Worm (Caenorhabditis elegans): ENCODE results near the gene F26G1.1.
"Not testable (repeated sequence)": the region's sequence is repeated elsewhere in the genome, so short reads cannot be mapped to it uniquely, and the experiment has no call there.

F26G1.1 gene

DNA sequence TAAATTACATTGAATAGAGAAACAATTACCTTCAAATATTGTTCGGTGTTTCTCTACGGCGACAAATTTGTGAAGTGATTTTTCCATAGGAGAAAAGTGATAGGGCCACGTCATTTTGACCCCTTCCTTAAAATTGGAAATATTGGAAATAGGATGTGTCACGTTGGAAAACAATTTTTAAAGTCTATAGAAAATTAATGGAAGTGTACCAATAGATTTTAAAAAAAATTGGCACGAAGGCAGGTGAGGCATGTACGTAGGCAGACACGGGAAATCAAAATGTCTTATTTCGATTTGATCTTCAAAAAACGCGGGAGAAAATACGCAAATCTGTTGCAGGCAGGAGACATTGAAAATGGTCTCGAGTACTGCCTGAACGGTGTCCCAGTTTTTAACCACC, 46.2 kb downstream of the F26G1.1 start, which contains the start of gene C33F10.12:
Gene C33F10.12, minus strand, starts transcription at position 101 of the 400 bp plus-strand sequence.
- no peak for TF ChIP-seq grh-1 (GFP tag; IDR thresholded peaks at IDR 0.05)
- no peak for TF ChIP-seq sup-37 (GFP tag; optimal IDR thresholded peaks at IDR 0.05)
- TF ChIP-seq isw-1 (GFP tag; IDR thresholded peaks at IDR 0.05): no peak
- TF ChIP-seq ets-5 (GFP tag; IDR thresholded peaks at IDR 0.05): no peak
- no peak for TF ChIP-seq egl-13 (tag; optimal IDR thresholded peaks at IDR 0.05)
- TF ChIP-seq hpl-2 (GFP tag; optimal IDR thresholded peaks at IDR 0.05): no peak
- TF ChIP-seq C34B4.2 (tag; optimal IDR thresholded peaks at IDR 0.05): no peak
- no peak for TF ChIP-seq mef-2 (tag; optimal IDR thresholded peaks at IDR 0.05)
- TF ChIP-seq zag-1 (tag; optimal IDR thresholded peaks at IDR 0.05): no peak
- no peak for TF ChIP-seq fkh-10 (GFP tag; optimal IDR thresholded peaks at IDR 0.05)
- TF ChIP-seq Y116A8C.19 (tag; optimal IDR thresholded peaks at IDR 0.05; ENCODE audit: borderline replicate concordance): no peak
- TF ChIP-seq lsy-2 (tag; optimal IDR thresholded peaks at IDR 0.05): no peak
- no peak for TF ChIP-seq nhr-237 (tag; optimal IDR thresholded peaks at IDR 0.05)
- TF ChIP-seq ces-1 (GFP tag; optimal IDR thresholded peaks at IDR 0.05): no peak

DNA sequence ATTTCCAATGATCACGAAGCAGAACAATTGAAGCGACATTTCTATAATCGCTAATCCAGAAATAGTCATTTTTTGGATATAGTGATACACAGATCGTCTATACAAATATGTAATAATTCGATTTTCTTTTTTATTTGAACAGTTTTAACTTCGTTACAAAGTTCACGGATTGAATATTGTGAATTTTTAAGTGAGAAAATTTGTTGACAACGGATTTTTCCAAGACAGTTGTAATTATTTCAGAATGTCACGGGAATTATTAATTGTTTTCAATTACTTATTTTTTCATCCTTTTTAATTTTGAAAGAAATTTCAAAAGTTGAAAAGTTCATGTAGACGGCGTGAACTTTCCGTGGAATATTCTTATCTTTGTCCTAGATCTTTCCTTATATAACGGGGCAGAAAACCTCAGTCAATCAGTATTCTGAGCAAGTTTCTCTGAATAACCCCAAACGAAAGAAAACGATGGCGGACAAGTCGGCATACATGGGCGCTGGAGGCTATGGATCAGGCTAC, 50.8 kb downstream of the F26G1.1 start, which contains the start of the genes T23B7.2 and nspd-4:
Gene T23B7.2, minus strand, starts transcription at position 101 of the 516 bp plus-strand sequence.
Gene nspd-4, plus strand, starts transcription at position 466 of the 516 bp plus-strand sequence.
- not testable (repeated sequence) for TF ChIP-seq lsy-2 (tag; optimal IDR thresholded peaks at IDR 0.05); nhr-90 (tag; optimal IDR thresholded peaks at IDR 0.05; ENCODE audit: poor library complexity); ztf-4 (tag; optimal IDR thresholded peaks at IDR 0.05)

All from whole organism, L1 larva.